Comparison of ENCODE assay signal across 5 worm cellular contexts in genomic region chrIV:4749155-4749554, ce11.
TF ChIP-seq lines count a peak whose summit lies in the region.

No protein-coding gene starts in this region.

TF ChIP-seq in whole organism, L1 larva, 84 proteins besides CTCF, POLR2A, EP300 and RAD21:
- no peak for TF ChIP-seq lsy-2 (tag; optimal IDR thresholded peaks at IDR 0.05; lab: Kevin White, UChicago)
- no peak for TF ChIP-seq zip-4 (GFP tag; optimal IDR thresholded peaks at IDR 0.05; lab: Kevin White, UChicago)
- no peak for TF ChIP-seq nhr-77 (tag; optimal IDR thresholded peaks at IDR 0.05; lab: Kevin White, UChicago)
- 0 out of 2 replicates have a peak, but pooled peaks have one; percentile 35 for TF ChIP-seq mab-9 (GFP tag; IDR thresholded peaks at IDR 0.05; lab: Robert Waterston, UW)
- TF ChIP-seq C34B4.2 (tag; optimal IDR thresholded peaks at IDR 0.05; lab: Kevin White, UChicago): peak; percentile 19
- TF ChIP-seq efl-3 (GFP tag; optimal IDR thresholded peaks at IDR 0.05; lab: Kevin White, UChicago): no peak
- TF ChIP-seq elt-3 (tag; optimal IDR thresholded peaks at IDR 0.05; lab: Kevin White, UChicago): no peak

TF ChIP-seq in whole organism, L2 larva, 48 proteins besides CTCF, POLR2A, EP300 and RAD21:
- TF ChIP-seq mab-5 (tag; optimal IDR thresholded peaks at IDR 0.05; lab: Kevin White, UChicago) (no peak), nhr-6 (tag; optimal IDR thresholded peaks at IDR 0.05; lab: Kevin White, UChicago) (no peak), sma-9 (GFP tag; optimal IDR thresholded peaks at IDR 0.05; lab: Kevin White, UChicago) (peak; percentile 4), sma-9 (tag; optimal IDR thresholded peaks at IDR 0.05; lab: Kevin White, UChicago) (no peak)
TF ChIP-seq in whole organism, L2 larva: peak in this region for 1.

TF ChIP-seq in whole organism, L4 larva, 104 proteins besides CTCF, POLR2A, EP300 and RAD21 (continues in another document):
- TF ChIP-seq ceh-62 (tag; optimal IDR thresholded peaks at IDR 0.05; lab: Kevin White, UChicago) (no peak), ceh-44 (GFP tag; IDR thresholded peaks at IDR 0.05; lab: Robert Waterston, UW) (0 out of 2 replicates have a peak, but pooled peaks have one; percentile 46), sdz-12 (GFP tag; optimal IDR thresholded peaks at IDR 0.05; lab: Kevin White, UChicago) (no peak), ztf-7 (tag; optimal IDR thresholded peaks at IDR 0.05; lab: Kevin White, UChicago) (no peak), T20F7.1 (GFP tag; optimal IDR thresholded peaks at IDR 0.05; lab: Kevin White, UChicago) (no peak), lin-38 (GFP tag; IDR thresholded peaks at IDR 0.05; lab: Robert Waterston, UW) (no peak), Y5F2A.4 (GFP tag; optimal IDR thresholded peaks at IDR 0.05; lab: Kevin White, UChicago) (no peak), tra-1 (GFP tag; IDR thresholded peaks at IDR 0.05; lab: Robert Waterston, UW) (no peak), duxl-1 (tag; optimal IDR thresholded peaks at IDR 0.05; lab: Kevin White, UChicago; ENCODE audit: poor library complexity) (no peak), mxl-3 (GFP tag; optimal IDR thresholded peaks at IDR 0.05; lab: Kevin White, UChicago) (no peak), mxl-2 (GFP tag; conservative IDR thresholded peaks at IDR 0.05; lab: Robert Waterston, UW) (no peak), lsy-2 (tag; optimal IDR thresholded peaks at IDR 0.05; lab: Kevin White, UChicago) (no peak), lim-7 (GFP tag; IDR thresholded peaks at IDR 0.05; lab: Robert Waterston, UW) (peak; percentile 48; the same call in 1 of the 2 replicates), ces-1 (GFP tag; optimal IDR thresholded peaks at IDR 0.05; lab: Kevin White, UChicago) (no peak), vab-7 (GFP tag; IDR thresholded peaks at IDR 0.05; lab: Robert Waterston, UW) (no peak), aha-1 (tag; lab: Kevin White, UChicago) (peak; percentile 29), hlh-11 (tag; optimal IDR thresholded peaks at IDR 0.05; lab: Kevin White, UChicago) (no peak), Y48G9A.11 (GFP tag; IDR thresholded peaks at IDR 0.05; lab: Robert Waterston, UW) (no peak), ztf-11 (tag; optimal IDR thresholded peaks at IDR 0.05; lab: Kevin White, UChicago) (no peak), zfp-2 (tag; optimal IDR thresholded peaks at IDR 0.05; lab: Kevin White, UChicago) (no peak), zip-11 (GFP tag; IDR thresholded peaks at IDR 0.05; lab: Robert Waterston, UW) (no peak), F37D6.2 (tag; optimal IDR thresholded peaks at IDR 0.05; lab: Kevin White, UChicago) (no peak), nhr-10 (tag; optimal IDR thresholded peaks at IDR 0.05; lab: Kevin White, UChicago) (no peak), spr-1 (tag; optimal IDR thresholded peaks at IDR 0.05; lab: Kevin White, UChicago) (no peak), mdt-29 (GFP tag; IDR thresholded peaks at IDR 0.05; lab: Robert Waterston, UW) (no peak), T26A8.4 (GFP tag; IDR thresholded peaks at IDR 0.05; lab: Robert Waterston, UW) (no peak), lin-15B (tag; optimal IDR thresholded peaks at IDR 0.05; lab: Kevin White, UChicago) (no peak), set-16 (GFP tag; IDR thresholded peaks at IDR 0.05; lab: Robert Waterston, UW) (peak; percentile 69), hif-1 (tag; optimal IDR thresholded peaks at IDR 0.05; lab: Kevin White, UChicago) (no peak)

TF ChIP-seq in whole organism, midembryonic, 9 proteins besides CTCF, POLR2A, EP300 and RAD21:
- TF ChIP-seq klf-2 (GFP tag; conservative IDR thresholded peaks at IDR 0.05; lab: Robert Waterston, UW) (no peak), flt-1 (GFP tag; IDR thresholded peaks at IDR 0.05; lab: Robert Waterston, UW) (peak; percentile 56; the same call in 1 of the 2 replicates), ztf-23 (GFP tag; IDR thresholded peaks at IDR 0.05; lab: Robert Waterston, UW) (0 out of 2 replicates have a peak, but pooled peaks have one; percentile 30)

TF ChIP-seq in whole organism, young adult, 124 proteins besides CTCF, POLR2A, EP300 and RAD21:
- TF ChIP-seq nfyb-1 (GFP tag; IDR thresholded peaks at IDR 0.05; lab: Robert Waterston, UW) (peak; percentile 5; the same call in 1 of the 2 replicates), T07F8.4 (tag; optimal IDR thresholded peaks at IDR 0.05; lab: Kevin White, UChicago) (no peak), zfh-2 (GFP tag; conservative IDR thresholded peaks at IDR 0.05; lab: Robert Waterston, UW) (peak; percentile 75), egrh-3 (GFP tag; IDR thresholded peaks at IDR 0.05; lab: Robert Waterston, UW) (0 out of 2 replicates have a peak, but pooled peaks have one; percentile 4)
